Worm (Caenorhabditis elegans) whole organism, L3 larva: ENCODE measurements around the gene his-71.

Experiments used
- ama-1 ChIP-seq: fragments of 150-350 bp; optimal IDR thresholded peaks from 2 replicates; lab custom pipeline; 2018
- ceh-16 ChIP-seq: sonication (generic microtip); optimal IDR thresholded peaks from 2 replicates; lab custom pipeline; 2017; ENCODE audit warnings: missing biosample characterization, missing genetic modification characterization
- ceh-82 ChIP-seq: fragments of 150-350 bp; optimal IDR thresholded peaks from 2 replicates; lab custom pipeline; 2014; ENCODE audit warnings: missing biosample characterization, missing genetic modification characterization
- egl-5 ChIP-seq: fragments of 150-350 bp; optimal IDR thresholded peaks from 2 replicates; lab custom pipeline; 2017; ENCODE audit warnings: missing biosample characterization, missing genetic modification reagents, missing genetic modification characterization, inconsistent platforms
- elt-3 ChIP-seq, 3 experiments: fragments of 150-350 bp in 1 of 3; sonication (generic microtip) in 2 of 3; optimal IDR thresholded peaks; 2 replicates in 2 of 3; 4 replicates in 1 of 3; lab custom pipeline; 2014 to 2017; ENCODE audit warnings: missing biosample characterization in 3 of 3, missing genetic modification characterization in 3 of 3
- fos-1 ChIP-seq: fragments of 150-350 bp; optimal IDR thresholded peaks from 2 replicates; lab custom pipeline; 2014; ENCODE audit warnings: missing biosample characterization, missing genetic modification characterization
- nhr-11 ChIP-seq: fragments of 150-350 bp; optimal IDR thresholded peaks from 2 replicates; lab custom pipeline; 2014; ENCODE audit warnings: missing biosample characterization, missing genetic modification characterization
- nhr-237 ChIP-seq: fragments of 150-350 bp; optimal IDR thresholded peaks from 2 replicates; lab custom pipeline; 2014; ENCODE audit warnings: missing biosample characterization, missing genetic modification characterization
- nhr-25 ChIP-seq: sonication (generic microtip); optimal IDR thresholded peaks from 2 replicates; lab custom pipeline; 2017; ENCODE audit warnings: missing biosample characterization, missing genetic modification characterization
- nhr-77 ChIP-seq: fragments of 150-350 bp; optimal IDR thresholded peaks from 2 replicates; lab custom pipeline; 2014; ENCODE audit warnings: missing biosample characterization, missing genetic modification characterization
- pha-4 ChIP-seq: fragments of 150-350 bp; optimal IDR thresholded peaks from 2 replicates; lab custom pipeline; 2014; ENCODE audit warnings: missing biosample characterization, missing genetic modification reagents, missing genetic modification characterization
- snpc-4 ChIP-seq: fragments of 150-350 bp; optimal IDR thresholded peaks from 2 replicates; lab custom pipeline; 2014; ENCODE audit warnings: missing biosample characterization, missing genetic modification characterization

ce11 chrX:8017305-8017704 is 35.4 kb upstream of the his-71 start:
- TF ChIP-seq elt-3 (tag; optimal IDR thresholded peaks at IDR 0.05; lab: Kevin White, UChicago) (no peak), fos-1 (tag; lab: Kevin White, UChicago) (no peak), ama-1 (lab: Kevin White, UChicago) (no peak), nhr-237 (no peak), pha-4 (tag; lab: Kevin White, UChicago) (peak; percentile 26), nhr-25 (tag; lab: Kevin White, UChicago) (no peak), nhr-11 (tag; lab: Kevin White, UChicago) (no peak), snpc-4 (tag; lab: Kevin White, UChicago) (no peak), ceh-16 (tag; lab: Kevin White, UChicago) (no peak), nhr-77 (no peak), egl-5 (tag; lab: Kevin White, UChicago) (no peak), ceh-82 (tag; lab: Kevin White, UChicago) (no peak)
